Worm (Caenorhabditis elegans) whole organism, early embryonic: ENCODE measurements around the gene nhr-275.

Experiments used
- B0310.2 ChIP-seq: sonication (generic microtip); optimal IDR thresholded peaks from 2 replicates; lab custom pipeline; 2016; ENCODE audit warnings: mild to moderate bottlenecking, missing genetic modification characterization, missing compliant biosample characterization
- F13C5.2 ChIP-seq: sonication (generic microtip); optimal IDR thresholded peaks from 2 replicates; lab custom pipeline; 2017; ENCODE audit warnings: mild to moderate bottlenecking, missing genetic modification characterization, inconsistent platforms, missing compliant biosample characterization
- aly-1 ChIP-seq: sonication (generic microtip); optimal IDR thresholded peaks from 2 replicates; lab custom pipeline; 2016; ENCODE audit warnings: missing genetic modification characterization, missing compliant biosample characterization
- ama-1 ChIP-seq: fragments of 150-350 bp; optimal IDR thresholded peaks from 2 replicates; lab custom pipeline; 2014
- ceh-13 ChIP-seq: fragments of 200-800 bp; sonication (Bioruptor generic); optimal IDR thresholded peaks from 2 replicates; lab custom pipeline; 2018; ENCODE audit warnings: mild to moderate bottlenecking, missing genetic modification characterization, missing compliant biosample characterization
- ceh-36 ChIP-seq: sonication (generic microtip); optimal IDR thresholded peaks from 2 replicates; lab custom pipeline; 2016; ENCODE audit warnings: missing genetic modification characterization, inconsistent platforms, missing compliant biosample characterization
- ets-7 ChIP-seq: sonication (generic microtip); optimal IDR thresholded peaks from 2 replicates; lab custom pipeline; 2016; ENCODE audit warnings: missing genotype, missing genetic modification characterization, missing compliant biosample characterization
- flt-1 ChIP-seq: fragments of 200-800 bp; sonication (Bioruptor generic); IDR thresholded peaks from 2 replicates; pipeline ENCODE4 v1.3.6; 2022; ENCODE audit warnings: missing genetic modification characterization, missing compliant biosample characterization
- hmbx-1 ChIP-seq: sonication (generic microtip); optimal IDR thresholded peaks from 2 replicates; lab custom pipeline; 2016; ENCODE audit warnings: mild to moderate bottlenecking, missing genetic modification characterization, missing compliant biosample characterization
- hmg-4 ChIP-seq: fragments of 200-800 bp; sonication (Bioruptor generic); optimal IDR thresholded peaks from 2 replicates; lab custom pipeline; 2018; ENCODE audit warnings: mild to moderate bottlenecking, missing genetic modification characterization, missing compliant biosample characterization
- hnd-1 ChIP-seq: sonication (generic microtip); optimal IDR thresholded peaks from 2 replicates; lab custom pipeline; 2016; ENCODE audit warnings: missing genetic modification characterization, missing compliant biosample characterization
- pes-1 ChIP-seq: fragments of 200-800 bp; sonication (Bioruptor generic); IDR thresholded peaks from 2 replicates; pipeline ENCODE4 v1.3.6; 2022; ENCODE audit warnings: missing genetic modification reagents, missing genetic modification characterization, missing compliant biosample characterization
- scrt-1 ChIP-seq: fragments of 200-800 bp; sonication (Bioruptor generic); IDR thresholded peaks from 2 replicates; pipeline ENCODE4 v1.3.6; 2022; ENCODE audit warnings: missing genetic modification characterization, missing compliant biosample characterization
- sea-1 ChIP-seq: fragments of 200-800 bp; sonication (Bioruptor generic); conservative IDR thresholded peaks from 2 replicates; pipeline ENCODE4 v1.3.6; 2022; ENCODE audit warnings: missing genetic modification characterization, missing compliant biosample characterization
- tbx-11 ChIP-seq: fragments of 200-800 bp; sonication (Bioruptor generic); IDR thresholded peaks from 2 replicates; pipeline ENCODE4 v1.3.6; 2022; ENCODE audit warnings: missing genetic modification characterization, missing compliant biosample characterization
- tbx-37 ChIP-seq: fragments of 200-800 bp; sonication (Bioruptor generic); conservative IDR thresholded peaks from 2 replicates; pipeline ENCODE4 v1.3.6; 2022; ENCODE audit warnings: missing genetic modification reagents, missing genetic modification characterization, missing compliant biosample characterization
- tra-4 ChIP-seq: sonication (generic microtip); optimal IDR thresholded peaks from 2 replicates; lab custom pipeline; 2017; ENCODE audit warnings: missing genetic modification characterization, missing compliant biosample characterization

The nhr-275 gene

DNA sequence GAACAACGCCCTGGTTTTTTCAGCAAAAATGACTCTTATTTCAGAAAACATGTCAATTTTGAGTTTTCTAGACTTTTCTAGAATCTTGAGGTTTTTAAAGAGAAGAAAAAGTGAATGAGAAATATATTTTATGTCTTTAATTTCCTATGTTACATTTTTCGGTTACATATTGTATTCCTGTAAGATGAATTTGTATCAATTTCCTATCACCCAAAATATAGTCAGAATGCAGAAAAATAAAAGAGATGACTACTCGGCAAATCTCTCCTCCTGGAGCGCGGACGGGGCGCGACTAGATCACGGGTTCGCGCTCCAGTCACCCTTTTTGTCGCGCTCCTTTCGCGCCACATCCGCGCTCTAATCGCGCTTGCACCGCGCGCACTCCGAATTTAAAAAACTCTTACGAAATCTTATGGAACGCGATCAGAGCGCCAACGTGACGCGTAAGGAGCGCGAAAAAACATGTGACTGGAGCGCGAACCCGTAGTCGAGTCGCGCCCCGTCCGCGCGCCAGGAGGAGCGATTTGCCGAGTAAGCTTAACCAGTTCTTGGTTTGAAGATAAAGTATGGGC, 12.2 kb downstream of the nhr-275 start, which contains the start of gene str-253:
str-253 (minus strand) TSS at position 51 of the 572 bp plus-strand sequence.
- TF ChIP-seq hmbx-1 (no peak), aly-1 (no peak), B0310.2 (tag; lab: Kevin White, UChicago) (no peak), ceh-13 (GFP tag; lab: Kevin White, UChicago) (no peak), hmg-4 (no peak), hnd-1 (tag; lab: Kevin White, UChicago) (no peak), sea-1 (no peak), tbx-11 (GFP tag; lab: Robert Waterston, UW) (no peak), tbx-37 (GFP tag; lab: Robert Waterston, UW) (no peak), F13C5.2 (no peak), tra-4 (tag; lab: Kevin White, UChicago) (no peak), pes-1 (GFP tag; lab: Robert Waterston, UW) (no peak), ama-1 (lab: Kevin White, UChicago) (no peak)

DNA sequence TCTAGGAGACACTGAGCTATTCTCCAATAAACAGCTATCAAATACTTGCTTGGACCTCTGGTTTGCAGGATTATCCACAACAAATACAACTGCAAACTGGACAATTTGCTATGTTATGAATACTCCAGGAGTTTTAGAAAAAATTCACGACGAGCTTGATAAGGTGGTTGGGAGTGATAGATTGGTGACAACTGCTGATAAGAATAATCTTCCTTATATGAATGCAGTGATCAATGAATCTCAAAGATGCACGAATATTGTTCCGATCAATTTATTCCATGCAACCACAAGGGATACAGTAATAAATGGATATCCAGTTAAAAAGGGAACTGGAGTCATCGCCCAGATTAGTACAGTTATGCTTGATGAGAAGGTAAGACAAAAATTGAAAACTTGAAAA, 15.1 kb downstream of the nhr-275 start:
- TF ChIP-seq flt-1 (GFP tag; lab: Robert Waterston, UW): no peak
- TF ChIP-seq F13C5.2: no peak
- TF ChIP-seq ama-1 (lab: Kevin White, UChicago): no peak
- TF ChIP-seq ets-7 (tag; lab: Kevin White, UChicago): no peak
- no peak for TF ChIP-seq tbx-37 (GFP tag; lab: Robert Waterston, UW)
- TF ChIP-seq scrt-1 (GFP tag; lab: Robert Waterston, UW): no peak
- no peak for TF ChIP-seq tbx-11 (GFP tag; lab: Robert Waterston, UW)
- TF ChIP-seq sea-1: no peak
- TF ChIP-seq tra-4 (tag; lab: Kevin White, UChicago): no peak
- TF ChIP-seq hmg-4: no peak
- no peak for TF ChIP-seq ceh-13 (GFP tag; lab: Kevin White, UChicago)
- TF ChIP-seq hnd-1 (tag; lab: Kevin White, UChicago): no peak
- TF ChIP-seq hmbx-1: no peak
- TF ChIP-seq B0310.2 (tag; lab: Kevin White, UChicago): no peak
- no peak for TF ChIP-seq aly-1
- TF ChIP-seq pes-1 (GFP tag; lab: Robert Waterston, UW): no peak
- no peak for TF ChIP-seq ceh-36 (tag; lab: Kevin White, UChicago)

DNA sequence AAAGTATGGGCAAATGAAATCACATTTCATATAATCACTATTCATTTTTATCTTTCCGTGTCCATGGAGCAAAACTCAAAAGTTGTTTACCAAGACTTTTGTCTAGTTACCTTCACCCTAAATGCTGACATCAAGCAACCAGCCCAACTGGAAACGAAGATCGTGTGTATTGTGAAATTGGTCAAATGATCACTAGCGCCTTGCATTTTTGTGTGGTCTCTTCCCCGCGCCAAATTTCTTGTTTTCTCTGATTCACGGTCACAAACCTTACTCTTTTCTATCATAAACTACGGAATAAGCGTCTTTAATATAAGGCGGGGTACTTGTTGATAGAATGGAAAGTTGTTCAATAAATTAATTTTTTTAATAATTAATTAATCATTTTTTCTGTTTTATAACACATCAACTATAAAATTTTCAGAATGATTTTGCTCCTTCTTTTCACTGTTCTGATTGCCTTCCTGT, 16.7 kb downstream of the nhr-275 start, which contains the start of gene cyp-33C7:
cyp-33C7 (plus strand) TSS at position 415 of the 465 bp plus-strand sequence.
- TF ChIP-seq ama-1 (lab: Kevin White, UChicago) (no peak), B0310.2 (tag; lab: Kevin White, UChicago) (no peak), ceh-36 (tag; lab: Kevin White, UChicago) (no peak), hmbx-1 (no peak), ceh-13 (GFP tag; lab: Kevin White, UChicago) (no peak), scrt-1 (GFP tag; lab: Robert Waterston, UW) (no peak), pes-1 (GFP tag; lab: Robert Waterston, UW) (no peak), tbx-11 (GFP tag; lab: Robert Waterston, UW) (no peak), hnd-1 (tag; lab: Kevin White, UChicago) (no peak), F13C5.2 (no peak), hmg-4 (no peak), tra-4 (tag; lab: Kevin White, UChicago) (no peak), aly-1 (no peak), sea-1 (no peak), tbx-37 (GFP tag; lab: Robert Waterston, UW) (no peak), flt-1 (GFP tag; lab: Robert Waterston, UW) (no peak), ets-7 (tag; lab: Kevin White, UChicago) (no peak)

DNA sequence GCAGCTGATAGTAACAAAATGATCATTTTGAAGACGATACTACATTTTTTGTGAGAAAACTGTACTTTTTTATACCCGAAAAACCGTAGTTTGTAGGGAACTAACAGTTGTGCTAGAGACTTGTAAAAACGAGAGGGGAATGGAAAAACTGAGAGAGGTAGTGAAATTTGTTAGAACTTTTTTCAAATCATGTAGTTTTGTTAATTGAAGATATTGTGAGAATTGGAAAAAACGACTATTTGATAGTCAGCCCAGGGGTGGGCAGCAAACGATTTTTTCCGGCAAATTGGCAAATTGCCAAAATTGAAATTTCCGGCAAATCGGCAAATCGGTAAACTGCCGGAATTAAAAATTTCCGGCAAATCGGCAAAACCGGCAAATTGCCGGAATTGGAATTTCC, 17.5 kb downstream of the nhr-275 start, which contains the start of gene cyp-33C6:
cyp-33C6 (minus strand) TSS at position 101 of the 400 bp plus-strand sequence.
- TF ChIP-seq hnd-1 (tag; lab: Kevin White, UChicago): no peak
- TF ChIP-seq scrt-1 (GFP tag; lab: Robert Waterston, UW): no peak
- TF ChIP-seq sea-1: no peak
- no peak for TF ChIP-seq hmbx-1
- TF ChIP-seq tra-4 (tag; lab: Kevin White, UChicago): no peak
- no peak for TF ChIP-seq hmg-4
- no peak for TF ChIP-seq aly-1
- TF ChIP-seq ets-7 (tag; lab: Kevin White, UChicago): no peak
- no peak for TF ChIP-seq tbx-37 (GFP tag; lab: Robert Waterston, UW)
- TF ChIP-seq tbx-11 (GFP tag; lab: Robert Waterston, UW): no peak
- TF ChIP-seq pes-1 (GFP tag; lab: Robert Waterston, UW): no peak
- TF ChIP-seq B0310.2 (tag; lab: Kevin White, UChicago): no peak
- TF ChIP-seq F13C5.2: no peak

DNA sequence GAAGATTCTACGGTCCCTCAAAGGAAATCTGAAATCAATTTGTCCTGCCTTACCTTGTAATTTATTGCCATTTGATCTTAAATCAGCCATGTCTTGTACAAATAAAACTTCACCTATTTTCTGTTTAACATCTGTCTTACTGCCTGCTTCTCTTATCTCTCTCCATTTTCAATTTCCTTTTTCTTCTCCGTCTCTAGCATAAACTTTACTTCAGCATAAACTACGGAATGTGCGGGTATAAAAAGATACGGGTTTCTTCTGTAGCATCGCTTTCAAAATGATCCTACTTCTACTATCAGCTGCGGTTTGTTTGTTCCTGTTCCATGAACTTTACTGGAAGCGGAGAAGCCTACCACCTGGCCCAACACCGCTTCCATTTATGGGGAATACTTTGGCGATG, 22.1 kb downstream of the nhr-275 start, which contains the start of gene cyp-33C5:
cyp-33C5 (plus strand) TSS at position 254 of the 400 bp plus-strand sequence.
- TF ChIP-seq hmbx-1: no peak

DNA sequence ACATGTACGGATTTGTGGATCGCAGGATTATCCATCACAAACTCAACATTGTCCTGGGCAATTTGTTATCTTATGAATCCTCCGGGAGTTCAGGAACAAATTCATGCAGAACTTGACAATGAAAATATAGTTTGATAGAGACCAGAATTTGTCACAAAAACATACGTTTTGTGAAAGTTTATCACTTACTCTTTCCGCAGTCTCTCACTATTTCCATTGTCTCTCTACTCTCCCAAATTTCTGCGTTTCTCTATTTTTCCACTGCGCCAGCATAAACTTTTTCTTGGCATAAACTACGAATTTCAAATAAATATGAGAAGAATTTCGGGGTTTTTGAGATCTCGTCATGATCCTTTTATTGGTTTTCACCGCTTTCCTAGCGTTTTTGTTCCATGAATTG, 24.2 kb downstream of the nhr-275 start, which contains the start of gene cyp-33C3:
cyp-33C3 (plus strand) TSS at position 149 of the 400 bp plus-strand sequence.
- no peak for TF ChIP-seq tbx-37 (GFP tag; lab: Robert Waterston, UW)
- TF ChIP-seq hnd-1 (tag; lab: Kevin White, UChicago): no peak
- no peak for TF ChIP-seq tbx-11 (GFP tag; lab: Robert Waterston, UW)
- no peak for TF ChIP-seq ets-7 (tag; lab: Kevin White, UChicago)
- no peak for TF ChIP-seq ama-1 (lab: Kevin White, UChicago)
- TF ChIP-seq aly-1: no peak
- no peak for TF ChIP-seq scrt-1 (GFP tag; lab: Robert Waterston, UW)
- no peak for TF ChIP-seq tra-4 (tag; lab: Kevin White, UChicago)
- TF ChIP-seq flt-1 (GFP tag; lab: Robert Waterston, UW): no peak
- TF ChIP-seq hmg-4: no peak
- TF ChIP-seq ceh-13 (GFP tag; lab: Kevin White, UChicago): no peak

DNA sequence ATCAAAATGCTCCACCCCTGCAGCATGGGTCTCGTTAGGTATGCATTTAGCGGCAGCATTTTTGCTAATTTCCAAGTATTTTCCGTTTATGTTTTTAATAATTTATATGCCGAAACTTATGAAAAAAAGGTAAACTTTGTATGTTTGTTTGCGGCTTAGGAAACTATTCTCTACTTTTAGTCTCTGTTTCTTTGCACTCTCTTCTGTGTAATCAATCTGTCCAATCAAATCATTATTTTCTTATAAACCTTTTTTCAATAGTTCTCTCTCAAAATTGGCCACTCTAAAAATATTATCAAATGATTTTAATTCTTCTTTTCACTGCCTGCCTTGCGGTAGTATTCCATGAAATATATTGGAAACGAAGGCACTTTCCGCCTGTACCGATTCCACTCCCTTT, 28.8 kb downstream of the nhr-275 start:
- TF ChIP-seq F13C5.2 (no peak), flt-1 (GFP tag; lab: Robert Waterston, UW) (no peak), B0310.2 (tag; lab: Kevin White, UChicago) (no peak), pes-1 (GFP tag; lab: Robert Waterston, UW) (no peak), aly-1 (no peak), sea-1 (no peak), tbx-37 (GFP tag; lab: Robert Waterston, UW) (no peak), tra-4 (tag; lab: Kevin White, UChicago) (no peak), hnd-1 (tag; lab: Kevin White, UChicago) (no peak), ceh-36 (tag; lab: Kevin White, UChicago) (no peak), hmg-4 (no peak), hmbx-1 (no peak), tbx-11 (GFP tag; lab: Robert Waterston, UW) (no peak), ama-1 (lab: Kevin White, UChicago) (no peak), ceh-13 (GFP tag; lab: Kevin White, UChicago) (no peak), ets-7 (tag; lab: Kevin White, UChicago) (no peak), scrt-1 (GFP tag; lab: Robert Waterston, UW) (no peak)
